Worm (Caenorhabditis elegans): Measurements from ENCODE around the gene jac-1.

ce11 chrIV:15961069-15961468 is 65.6 kb downstream of the jac-1 start:
- TF ChIP-seq ama-1 (optimal IDR thresholded peaks at IDR 0.05) = no peak
- no peak for TF ChIP-seq B0310.2 (tag; optimal IDR thresholded peaks at IDR 0.05)
- no peak for TF ChIP-seq ceh-36 (tag; optimal IDR thresholded peaks at IDR 0.05)
- no peak for TF ChIP-seq tra-4 (tag; optimal IDR thresholded peaks at IDR 0.05)
- no peak for TF ChIP-seq F13C5.2 (tag; optimal IDR thresholded peaks at IDR 0.05)
- TF ChIP-seq aly-1 (tag; optimal IDR thresholded peaks at IDR 0.05) = no peak
- TF ChIP-seq ets-7 (tag; optimal IDR thresholded peaks at IDR 0.05) = no peak
- TF ChIP-seq sea-1 (GFP tag; conservative IDR thresholded peaks at IDR 0.05) = no peak
- no peak for TF ChIP-seq flt-1 (GFP tag; IDR thresholded peaks at IDR 0.05)
- no peak for TF ChIP-seq tbx-11 (GFP tag; IDR thresholded peaks at IDR 0.05)
- no peak for TF ChIP-seq ceh-13 (GFP tag; optimal IDR thresholded peaks at IDR 0.05)
- TF ChIP-seq scrt-1 (GFP tag; IDR thresholded peaks at IDR 0.05) = no peak
- TF ChIP-seq tbx-37 (GFP tag; conservative IDR thresholded peaks at IDR 0.05) = no peak
